In genomic region chrX:5299957-5300356, dm6 we compare ENCODE assay signal across 3 fruit fly cellular contexts.
TF ChIP-seq lines count a peak whose summit lies in the region.

No protein-coding gene starts in this region.

- TF ChIP-seq CTCF in whole organism, embryonic (GFP tag; optimal IDR thresholded peaks at IDR 0.05; lab: Kevin White, UChicago), result no peak

TF ChIP-seq in whole organism, embryonic, 481 proteins besides CTCF, POLR2A, EP300 and RAD21:
- TF ChIP-seq Lim3 (GFP tag; IDR thresholded peaks at IDR 0.05; lab: Robert Waterston, UW), result no peak
- TF ChIP-seq CG4424 (GFP tag; optimal IDR thresholded peaks at IDR 0.05; lab: Kevin White, UChicago), result peak; percentile 95

TF ChIP-seq in whole organism, prepupa, 60 proteins besides CTCF, POLR2A, EP300 and RAD21:
- TF ChIP-seq Eip78C (GFP tag; lab: Kevin White, UChicago), result peak; percentile 85
- TF ChIP-seq CG8319 (GFP tag; optimal IDR thresholded peaks at IDR 0.05; lab: Kevin White, UChicago), result no peak
- no peak for TF ChIP-seq CG6792 (GFP tag; optimal IDR thresholded peaks at IDR 0.05; lab: Kevin White, UChicago)
- peak; percentile 19 for TF ChIP-seq lz (GFP tag; optimal IDR thresholded peaks at IDR 0.05; lab: Kevin White, UChicago)
- TF ChIP-seq CG3919 (GFP tag; optimal IDR thresholded peaks at IDR 0.05; lab: Kevin White, UChicago), result peak; percentile 19
- no peak for TF ChIP-seq Gug (GFP tag; IDR thresholded peaks at IDR 0.05; lab: Robert Waterston, UW)
- TF ChIP-seq Met (GFP tag; optimal IDR thresholded peaks at IDR 0.05; lab: Kevin White, UChicago), result peak; percentile 5
- TF ChIP-seq CG3032 (tag; optimal IDR thresholded peaks at IDR 0.05; lab: Kevin White, UChicago), result peak; percentile 27
- TF ChIP-seq dsx (GFP tag; optimal IDR thresholded peaks at IDR 0.05; lab: Kevin White, UChicago; ENCODE audit: poor library complexity, severe bottlenecking), result no peak
- peak in 1 of 2 experiments; percentile 24 for TF ChIP-seq ss (GFP tag; optimal IDR thresholded peaks at IDR 0.05; lab: Kevin White, UChicago)
- TF ChIP-seq acj6 (GFP tag; optimal IDR thresholded peaks at IDR 0.05; lab: Kevin White, UChicago), result peak; percentile 1
- TF ChIP-seq CG16779 (tag; optimal IDR thresholded peaks at IDR 0.05; lab: Kevin White, UChicago), result no peak
- TF ChIP-seq CG6808 (GFP tag; optimal IDR thresholded peaks at IDR 0.05; lab: Kevin White, UChicago), result no peak
- no peak for TF ChIP-seq spab (GFP tag; optimal IDR thresholded peaks at IDR 0.05; lab: Kevin White, UChicago)
- no peak for TF ChIP-seq CG11294 (GFP tag; IDR thresholded peaks at IDR 0.05; lab: Robert Waterston, UW)
- TF ChIP-seq OdsH (GFP tag; optimal IDR thresholded peaks at IDR 0.05; lab: Kevin White, UChicago), result no peak
- peak; percentile 17 for TF ChIP-seq fd59A (GFP tag; optimal IDR thresholded peaks at IDR 0.05; lab: Kevin White, UChicago)
- no peak for TF ChIP-seq CG7368 (GFP tag; optimal IDR thresholded peaks at IDR 0.05; lab: Kevin White, UChicago)
- TF ChIP-seq Blimp-1 (GFP tag; optimal IDR thresholded peaks at IDR 0.05; lab: Kevin White, UChicago), result no peak
- peak; percentile 36 for TF ChIP-seq svp (GFP tag; lab: Kevin White, UChicago)
- TF ChIP-seq Sox14 (GFP tag; optimal IDR thresholded peaks at IDR 0.05; lab: Kevin White, UChicago), result peak; percentile 12
- TF ChIP-seq esn (GFP tag; optimal IDR thresholded peaks at IDR 0.05; lab: Kevin White, UChicago), result no peak
- no peak for TF ChIP-seq CG32006 (GFP tag; optimal IDR thresholded peaks at IDR 0.05; lab: Kevin White, UChicago)
- no peak for TF ChIP-seq CG11762 (GFP tag; optimal IDR thresholded peaks at IDR 0.05; lab: Kevin White, UChicago; ENCODE audit: insufficient read depth)
- no peak for TF ChIP-seq Hr4 (GFP tag; optimal IDR thresholded peaks at IDR 0.05; lab: Kevin White, UChicago)
- no peak for TF ChIP-seq dac (GFP tag; optimal IDR thresholded peaks at IDR 0.05; lab: Kevin White, UChicago)
- no peak for TF ChIP-seq vri (GFP tag; optimal IDR thresholded peaks at IDR 0.05; lab: Kevin White, UChicago)
- no peak for TF ChIP-seq Hr38 (GFP tag; optimal IDR thresholded peaks at IDR 0.05; lab: Kevin White, UChicago)
- TF ChIP-seq achi (GFP tag; optimal IDR thresholded peaks at IDR 0.05; lab: Kevin White, UChicago), result no peak
- no peak for TF ChIP-seq Smox (GFP tag; optimal IDR thresholded peaks at IDR 0.05; lab: Kevin White, UChicago)
- peak; percentile 2 for TF ChIP-seq Hr39 (GFP tag; optimal IDR thresholded peaks at IDR 0.05; lab: Kevin White, UChicago)
- no peak for TF ChIP-seq salr (GFP tag; optimal IDR thresholded peaks at IDR 0.05; lab: Kevin White, UChicago)
- TF ChIP-seq CG10669 (GFP tag; optimal IDR thresholded peaks at IDR 0.05; lab: Kevin White, UChicago), result no peak
- no peak for TF ChIP-seq CG6854 (GFP tag; optimal IDR thresholded peaks at IDR 0.05; lab: Kevin White, UChicago)
- no peak for TF ChIP-seq CG31627 (GFP tag; optimal IDR thresholded peaks at IDR 0.05; lab: Kevin White, UChicago)
- TF ChIP-seq Ets96B (tag; optimal IDR thresholded peaks at IDR 0.05; lab: Kevin White, UChicago), result peak; percentile 13
- TF ChIP-seq Eip75B (GFP tag; optimal IDR thresholded peaks at IDR 0.05; lab: Kevin White, UChicago), result peak; percentile 4
- TF ChIP-seq CG10631 (GFP tag; optimal IDR thresholded peaks at IDR 0.05; lab: Kevin White, UChicago), result peak; percentile 19
- no peak for TF ChIP-seq CG8119 (GFP tag; IDR thresholded peaks at IDR 0.05; lab: Robert Waterston, UW)
- TF ChIP-seq CG6163 (GFP tag; IDR thresholded peaks at IDR 0.05; lab: Robert Waterston, UW), result peak; percentile 9; the same call in 1 of the 3 replicates
- no peak for TF ChIP-seq CG11902 (GFP tag; optimal IDR thresholded peaks at IDR 0.05; lab: Kevin White, UChicago)

TF ChIP-seq in whole organism, pupa, 21 proteins besides CTCF, POLR2A, EP300 and RAD21:
- TF ChIP-seq CG13204 (GFP tag; optimal IDR thresholded peaks at IDR 0.05; lab: Kevin White, UChicago) (no peak), CG32121 (GFP tag; IDR thresholded peaks at IDR 0.05; lab: Robert Waterston, UW) (no peak), Pif1A (GFP tag; optimal IDR thresholded peaks at IDR 0.05; lab: Kevin White, UChicago) (no peak), Snoo (tag; optimal IDR thresholded peaks at IDR 0.05; lab: Kevin White, UChicago) (no peak), rn (GFP tag; IDR thresholded peaks at IDR 0.05; lab: Robert Waterston, UW) (no peak), CG10348 (GFP tag; IDR thresholded peaks at IDR 0.05; lab: Robert Waterston, UW) (no peak), CG8159 (tag; optimal IDR thresholded peaks at IDR 0.05; lab: Kevin White, UChicago) (peak; percentile 36)

Comparison
In these comparisons a context has a peak if more than half of its experiments do, and no peak if none do; other contexts are left out.
1. Of the 7 proteins assayed by ChIP-seq in both whole organism, embryonic and whole organism, prepupa: peak only in whole organism, embryonic: none; only in whole organism, prepupa: Hr39; in both: none; in neither: 6.